Fruit fly (Drosophila melanogaster) whole organism: ENCODE measurements around the gene CG18508.

ENCODE experiments used
- CG8478 ChIP-seq: fragments of >200 bp; optimal IDR thresholded peaks from 2 replicates; lab custom pipeline; 2018; ENCODE audit warnings: inconsistent platforms
- Dll ChIP-seq: fragments of >200 bp; optimal IDR thresholded peaks from 2 replicates; lab custom pipeline; 2017
- EcR ChIP-seq, 2 experiments: fragments of >200 bp; optimal IDR thresholded peaks; 2 replicates each; lab custom pipeline; 2017; ENCODE audit warnings: missing biosample characterization in 2 of 2, missing genetic modification characterization in 2 of 2, missing genetic modification reagents in 2 of 2
- pan ChIP-seq: fragments of >200 bp; optimal IDR thresholded peaks from 2 replicates; lab custom pipeline; 2017
- psq ChIP-seq: fragments of >200 bp; optimal IDR thresholded peaks from 2 replicates; lab custom pipeline; 2017
- usp ChIP-seq: fragments of >200 bp; optimal IDR thresholded peaks from 2 replicates; lab custom pipeline; 2017; ENCODE audit warnings: missing biosample characterization, missing genetic modification characterization, mixed read lengths

CG18508 gene

DNA sequence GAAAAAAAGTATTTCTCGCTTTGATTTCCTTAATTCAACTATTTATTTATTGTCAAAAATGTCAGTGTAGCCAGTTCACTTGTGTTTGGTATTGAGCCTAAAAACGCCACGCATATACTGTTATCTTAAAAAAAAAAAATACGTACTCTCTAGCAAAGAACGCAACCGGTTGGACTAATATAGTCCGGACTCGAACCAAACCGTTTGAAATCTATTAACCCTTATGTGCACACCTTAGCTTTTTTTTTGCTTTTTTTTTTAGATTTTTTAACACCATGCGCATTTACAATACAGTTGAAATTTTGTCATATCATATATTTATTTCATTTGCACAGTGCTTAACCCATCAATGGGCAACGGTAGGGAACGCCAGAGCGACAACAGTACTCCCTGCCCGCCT lies at the start of gene CG18508:
TSS of gene CG18508 (minus strand) at position 69 of the 400 bp plus-strand sequence.
- no peak for TF ChIP-seq usp (GFP tag; lab: Kevin White, UChicago)
- TF ChIP-seq CG8478 (lab: Kevin White, UChicago) = no peak
- TF ChIP-seq Dll (lab: Kevin White, UChicago) = no peak
- no peak for TF ChIP-seq EcR (GFP tag; optimal IDR thresholded peaks at IDR 0.05; lab: Kevin White, UChicago)
- no peak for TF ChIP-seq pan
- no peak for TF ChIP-seq psq (lab: Kevin White, UChicago)

DNA sequence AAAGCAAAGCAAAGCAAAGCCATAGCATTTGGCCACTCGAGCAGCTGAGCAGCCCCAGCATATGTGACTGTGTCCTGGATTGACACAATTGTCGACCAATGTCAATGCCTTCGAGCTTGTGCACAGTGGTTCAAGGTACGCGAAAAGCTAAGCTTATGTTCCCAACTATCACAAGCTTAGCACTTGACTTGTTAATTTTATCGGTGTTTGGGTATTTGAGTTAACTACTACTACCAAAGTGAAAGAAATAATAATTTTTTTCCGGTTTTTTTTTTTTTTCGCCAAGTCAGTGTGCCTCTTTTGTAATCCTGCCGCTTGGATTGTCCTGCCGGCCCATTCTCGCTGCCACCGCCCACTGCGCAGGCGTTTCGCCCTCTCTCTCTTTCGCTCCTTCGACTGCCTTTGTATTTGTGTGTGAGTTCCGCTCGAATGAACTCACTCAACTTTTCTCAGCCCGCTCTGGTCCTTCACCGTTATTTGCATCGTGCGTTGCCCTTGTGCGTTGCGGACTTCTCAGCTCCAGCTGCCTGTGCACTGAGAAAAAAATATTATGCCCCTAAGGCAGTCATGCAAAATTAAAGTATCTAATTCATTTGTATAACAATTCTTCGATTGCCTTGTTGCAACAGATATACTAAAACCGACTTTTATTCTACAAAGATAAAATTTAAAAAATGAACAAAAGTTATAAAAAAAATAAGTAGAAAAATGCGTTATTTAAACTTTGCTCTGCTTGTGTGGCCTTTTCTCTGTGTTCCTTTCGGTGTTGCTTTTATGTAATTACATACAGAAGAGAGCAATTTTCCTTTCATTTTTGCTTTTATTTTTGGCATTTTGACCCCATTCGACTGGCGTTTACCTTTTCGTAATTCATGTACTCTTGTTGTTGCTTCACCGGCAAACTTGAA lies 33.2 kb upstream of the CG18508 start:
- TF ChIP-seq pan = no peak
- TF ChIP-seq CG8478 (lab: Kevin White, UChicago) = no peak
- no peak for TF ChIP-seq usp (GFP tag; lab: Kevin White, UChicago)

DNA sequence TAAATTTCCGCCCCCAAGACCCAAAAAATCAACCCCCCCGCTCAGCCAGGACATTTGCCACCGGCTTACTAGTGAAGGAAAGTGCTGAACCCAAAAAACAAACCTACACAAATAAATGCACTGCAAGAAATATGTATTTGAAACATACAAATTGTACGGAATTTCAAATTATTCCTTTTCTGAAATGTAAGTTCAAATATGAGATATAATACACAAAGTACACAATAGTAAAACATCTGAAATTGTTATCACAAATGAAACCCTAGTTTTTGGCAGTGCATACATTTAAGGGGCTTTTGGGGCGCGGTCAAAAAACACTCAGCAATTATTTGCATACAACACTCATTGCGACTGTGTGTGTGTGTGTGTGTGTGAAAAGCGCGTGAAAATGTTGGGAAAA lies 20.8 kb upstream of the CG18508 start:
- TF ChIP-seq EcR (GFP tag; optimal IDR thresholded peaks at IDR 0.05; lab: Kevin White, UChicago) (no peak), pan (no peak), CG8478 (lab: Kevin White, UChicago) (no peak), psq (lab: Kevin White, UChicago) (no peak), usp (GFP tag; lab: Kevin White, UChicago) (no peak), Dll (lab: Kevin White, UChicago) (no peak)

DNA sequence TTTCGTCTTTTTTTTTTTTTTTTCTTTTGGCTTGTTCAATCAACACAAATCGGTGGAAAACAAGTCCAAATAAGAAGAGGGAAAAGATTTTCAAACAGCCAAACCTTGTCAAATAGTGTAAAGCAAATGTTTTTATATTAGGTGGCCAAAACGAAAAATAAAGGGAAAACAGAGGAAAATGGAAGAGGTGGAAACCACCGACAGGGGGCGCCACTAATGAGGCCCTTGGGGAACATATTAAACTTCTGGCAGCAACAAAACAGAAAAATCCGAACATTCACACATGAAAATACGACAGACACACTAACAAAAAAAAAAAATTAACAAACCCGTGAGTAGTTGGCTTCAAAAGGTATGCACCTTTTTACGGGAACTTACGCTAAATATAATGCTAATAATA lies 19.4 kb upstream of the CG18508 start:
- TF ChIP-seq EcR (GFP tag; optimal IDR thresholded peaks at IDR 0.05; lab: Kevin White, UChicago) (no peak), CG8478 (lab: Kevin White, UChicago) (no peak), Dll (lab: Kevin White, UChicago) (no peak), usp (GFP tag; lab: Kevin White, UChicago) (no peak), pan (no peak), psq (lab: Kevin White, UChicago) (no peak)

DNA sequence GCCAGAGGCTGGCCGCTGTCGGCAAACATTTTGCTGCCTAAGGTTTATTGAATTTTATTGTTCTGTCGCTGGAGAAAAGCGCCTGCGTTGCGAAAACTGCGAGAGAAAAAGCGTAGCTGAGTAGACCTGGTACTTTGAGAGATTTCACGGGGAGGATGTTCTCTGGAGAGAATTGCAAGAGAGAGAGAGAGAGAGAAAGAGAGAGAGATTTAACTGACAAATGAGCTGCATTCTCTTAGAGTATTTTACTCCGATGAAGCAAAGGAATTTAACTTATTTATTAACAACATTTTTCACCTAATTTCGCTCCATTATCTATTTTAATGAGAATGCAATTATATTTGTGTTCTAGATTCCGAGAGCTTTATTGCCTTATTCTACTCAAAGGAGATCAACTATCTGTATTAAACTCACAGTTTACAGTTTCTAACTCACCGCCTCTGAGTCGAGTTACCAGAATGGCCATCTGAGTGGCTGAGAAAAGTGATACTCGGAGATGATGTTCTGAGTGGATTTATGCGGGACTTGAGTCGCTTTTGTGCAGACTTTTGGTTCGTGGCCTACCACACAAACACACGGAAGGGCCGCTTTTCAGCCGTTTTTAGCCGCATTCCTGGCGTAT lies 18.0 kb upstream of the CG18508 start:
- TF ChIP-seq usp (GFP tag; lab: Kevin White, UChicago) (no peak), pan (no peak), CG8478 (lab: Kevin White, UChicago) (no peak)

DNA sequence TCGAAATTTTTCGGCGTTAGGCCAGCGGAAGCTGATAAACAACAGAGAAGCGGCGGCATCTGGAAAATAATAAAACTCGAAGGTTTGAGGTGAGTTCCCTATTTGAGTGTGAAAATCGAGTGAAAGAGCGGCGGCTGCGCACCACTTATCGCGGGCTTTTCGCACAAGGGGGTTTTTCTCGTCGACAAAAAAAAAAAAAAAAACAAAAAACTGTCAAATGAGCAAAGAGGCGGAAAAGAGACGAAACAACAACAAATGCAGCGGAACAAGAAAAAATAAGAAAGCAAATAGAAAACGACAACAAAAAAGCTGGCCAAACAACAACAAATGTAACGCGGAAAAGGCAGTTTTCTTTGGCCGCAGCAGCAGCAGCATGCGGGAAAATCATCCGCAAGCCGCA lies 16.8 kb upstream of the CG18508 start:
- no peak for TF ChIP-seq usp (GFP tag; lab: Kevin White, UChicago)
- no peak for TF ChIP-seq Dll (lab: Kevin White, UChicago)
- no peak for TF ChIP-seq EcR (GFP tag; optimal IDR thresholded peaks at IDR 0.05; lab: Kevin White, UChicago)
- TF ChIP-seq CG8478 (lab: Kevin White, UChicago) = no peak
- no peak for TF ChIP-seq pan
- no peak for TF ChIP-seq psq (lab: Kevin White, UChicago)

DNA sequence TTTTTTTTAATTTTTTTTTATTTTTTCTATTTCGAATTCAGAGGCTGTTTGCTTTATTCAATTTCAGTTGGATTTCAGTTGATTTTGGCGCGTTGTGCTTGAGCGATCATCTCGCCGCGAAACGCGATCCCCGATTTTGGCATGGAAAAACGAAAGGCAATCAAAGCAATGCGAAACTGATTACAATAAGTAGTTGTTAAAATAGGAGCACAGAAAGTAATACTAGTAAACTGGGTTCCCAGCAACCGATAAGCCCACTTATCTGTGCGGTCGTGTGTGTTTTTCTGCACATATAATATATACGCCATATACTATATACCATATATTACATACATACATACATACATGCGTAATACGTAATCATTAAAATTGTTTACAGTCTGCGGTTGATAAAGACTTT lies 16.2 kb upstream of the CG18508 start:
- TF ChIP-seq EcR (GFP tag; optimal IDR thresholded peaks at IDR 0.05; lab: Kevin White, UChicago) (no peak), usp (GFP tag; lab: Kevin White, UChicago) (no peak), CG8478 (lab: Kevin White, UChicago) (no peak), psq (lab: Kevin White, UChicago) (no peak), pan (no peak), Dll (lab: Kevin White, UChicago) (no peak)

DNA sequence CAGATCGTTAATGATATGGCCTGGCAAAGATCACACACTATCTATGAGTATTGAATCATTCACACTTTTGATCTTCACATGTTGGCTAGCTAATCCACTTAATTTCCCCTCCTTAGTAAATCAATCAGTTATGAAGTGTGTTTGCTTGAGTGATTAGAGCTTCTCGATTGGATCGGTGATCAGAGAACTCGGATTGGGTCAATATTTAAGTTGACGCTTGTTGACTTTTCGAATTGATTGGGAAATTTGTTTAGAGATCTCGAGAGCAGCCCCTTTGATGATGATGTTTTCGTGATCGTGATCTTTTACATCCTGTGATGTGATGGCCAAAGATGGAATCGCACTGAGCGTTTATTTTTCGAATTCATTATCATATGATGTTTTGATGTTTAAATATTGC lies 15.5 kb upstream of the CG18508 start:
- TF ChIP-seq usp (GFP tag; lab: Kevin White, UChicago) (no peak), CG8478 (lab: Kevin White, UChicago) (no peak), psq (lab: Kevin White, UChicago) (no peak), EcR (GFP tag; optimal IDR thresholded peaks at IDR 0.05; lab: Kevin White, UChicago) (no peak), Dll (lab: Kevin White, UChicago) (no peak), pan (no peak)

DNA sequence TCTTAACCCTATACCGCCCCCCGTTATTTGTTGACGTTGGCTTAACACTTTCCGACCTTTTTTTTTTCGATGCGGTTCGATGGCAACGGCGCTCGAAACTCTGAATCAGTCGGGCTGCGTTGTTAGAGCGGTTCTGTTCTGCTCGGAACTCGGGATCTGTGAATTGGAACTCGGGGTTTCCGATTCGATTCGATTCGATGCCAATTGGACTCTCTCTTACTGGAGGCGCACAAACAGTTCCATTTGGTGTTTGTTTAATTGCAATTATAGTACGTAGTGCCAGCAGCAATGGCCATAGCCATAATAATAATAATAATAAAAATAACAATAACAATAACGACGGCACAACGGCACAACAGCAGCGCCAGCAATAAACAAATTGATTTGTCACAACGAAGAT lies 14.7 kb upstream of the CG18508 start:
- no peak for TF ChIP-seq psq (lab: Kevin White, UChicago)
- TF ChIP-seq usp (GFP tag; lab: Kevin White, UChicago) = no peak
- TF ChIP-seq EcR (GFP tag; optimal IDR thresholded peaks at IDR 0.05; lab: Kevin White, UChicago) = no peak
- TF ChIP-seq CG8478 (lab: Kevin White, UChicago) = no peak
- TF ChIP-seq Dll (lab: Kevin White, UChicago) = no peak
- no peak for TF ChIP-seq pan

DNA sequence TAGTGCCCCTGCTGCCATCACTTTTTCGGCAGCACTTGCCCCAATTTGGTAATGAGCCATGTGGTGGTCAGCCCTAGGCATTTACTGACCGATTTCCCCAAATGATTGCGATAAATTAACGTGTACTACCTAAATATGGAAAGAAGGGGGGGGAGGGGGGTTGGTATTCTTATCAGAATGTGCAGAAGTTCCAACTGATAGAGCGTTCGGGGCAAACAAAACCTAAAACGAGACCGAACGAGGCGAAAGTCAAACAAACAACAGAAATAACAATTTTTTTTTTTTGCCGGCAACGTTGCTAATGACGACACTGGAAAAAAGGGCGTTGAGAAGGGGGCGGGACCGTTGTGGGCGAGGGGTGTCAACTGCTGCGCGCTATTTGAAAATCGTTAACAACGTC lies 13.6 kb upstream of the CG18508 start:
- TF ChIP-seq EcR (GFP tag; optimal IDR thresholded peaks at IDR 0.05; lab: Kevin White, UChicago) (no peak), psq (lab: Kevin White, UChicago) (no peak), CG8478 (lab: Kevin White, UChicago) (no peak), usp (GFP tag; lab: Kevin White, UChicago) (no peak), pan (no peak), Dll (lab: Kevin White, UChicago) (no peak)

DNA sequence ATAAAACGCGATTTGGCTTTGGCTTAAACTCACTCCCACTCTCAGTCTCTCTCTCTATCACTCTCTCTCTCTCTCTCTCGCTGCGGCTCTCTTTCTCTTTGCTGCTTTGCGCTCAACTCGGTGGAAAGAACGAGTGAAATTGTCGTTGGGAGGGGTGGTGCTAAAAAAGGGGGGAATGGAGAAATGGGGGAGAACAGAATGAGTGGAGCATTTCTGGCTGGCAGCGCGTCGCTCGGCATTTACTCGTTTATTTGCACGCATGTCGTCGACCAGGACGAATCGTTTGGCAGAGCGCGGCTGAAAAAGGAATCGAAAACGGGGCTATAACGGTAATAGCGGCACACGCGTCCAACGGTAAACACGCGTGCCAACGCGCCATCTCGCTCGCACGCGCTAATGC lies 3.3 kb upstream of the CG18508 start, which contains the start of gene dnc:
TSS of gene dnc (plus strand) at position 248 of the 400 bp plus-strand sequence.
- TF ChIP-seq CG8478 (lab: Kevin White, UChicago) (no peak), Dll (lab: Kevin White, UChicago) (peak; percentile 55)
